Worm (Caenorhabditis elegans) whole organism, L2 larva: Measurements from ENCODE around the gene clc-19.

Experiments used
- ZK546.5 ChIP-seq: sonication (generic microtip); optimal IDR thresholded peaks from 2 replicates; lab custom pipeline; 2017; ENCODE audit warnings: missing biosample characterization, missing genetic modification characterization
- alr-1 ChIP-seq: fragments of 150-350 bp; optimal IDR thresholded peaks from 2 replicates; lab custom pipeline; 2014; ENCODE audit warnings: missing biosample characterization, missing genetic modification characterization
- ama-1 ChIP-seq: fragments of 150-350 bp; optimal IDR thresholded peaks from 2 replicates; lab custom pipeline; 2018; ENCODE audit warnings: inconsistent platforms
- blmp-1 ChIP-seq: sonication (generic microtip); optimal IDR thresholded peaks from 2 replicates; lab custom pipeline; 2017; ENCODE audit warnings: missing genetic modification characterization, mild to moderate bottlenecking, missing compliant biosample characterization, antibody characterized with exemption, moderate library complexity; ENCODE audit not compliant: insufficient read depth
- ceh-82 ChIP-seq: fragments of 150-350 bp; optimal IDR thresholded peaks from 2 replicates; lab custom pipeline; 2014; ENCODE audit warnings: missing biosample characterization, missing genetic modification characterization
- dmd-4 ChIP-seq: sonication (generic microtip); optimal IDR thresholded peaks from 2 replicates; lab custom pipeline; 2017; ENCODE audit warnings: missing biosample characterization, missing genetic modification characterization
- nhr-11 ChIP-seq: fragments of 150-350 bp; optimal IDR thresholded peaks from 2 replicates; lab custom pipeline; 2014; ENCODE audit warnings: missing biosample characterization, missing genetic modification characterization
- nhr-12 ChIP-seq: fragments of 150-350 bp; optimal IDR thresholded peaks from 2 replicates; lab custom pipeline; 2014; ENCODE audit warnings: missing biosample characterization, missing genetic modification characterization
- nhr-237 ChIP-seq: fragments of 150-350 bp; optimal IDR thresholded peaks from 2 replicates; lab custom pipeline; 2014; ENCODE audit warnings: missing biosample characterization, missing genetic modification characterization
- nhr-77 ChIP-seq: fragments of 150-350 bp; optimal IDR thresholded peaks from 2 replicates; lab custom pipeline; 2014; ENCODE audit warnings: missing biosample characterization, missing genetic modification characterization
- skn-1 ChIP-seq: sonication (generic microtip); optimal IDR thresholded peaks from 2 replicates; lab custom pipeline; 2017; ENCODE audit warnings: missing biosample characterization, missing genetic modification characterization
- unc-39 ChIP-seq: fragments of 150-350 bp; optimal IDR thresholded peaks from 2 replicates; lab custom pipeline; 2014; ENCODE audit warnings: missing biosample characterization, missing genetic modification characterization
- unc-62 ChIP-seq: fragments of 150-350 bp; optimal IDR thresholded peaks from 2 replicates; lab custom pipeline; 2014; ENCODE audit warnings: missing biosample characterization, missing genetic modification reagents, missing genetic modification characterization
- zag-1 ChIP-seq: fragments of 150-350 bp; optimal IDR thresholded peaks from 2 replicates; lab custom pipeline; 2014; ENCODE audit warnings: missing biosample characterization, missing genetic modification characterization

DNA sequence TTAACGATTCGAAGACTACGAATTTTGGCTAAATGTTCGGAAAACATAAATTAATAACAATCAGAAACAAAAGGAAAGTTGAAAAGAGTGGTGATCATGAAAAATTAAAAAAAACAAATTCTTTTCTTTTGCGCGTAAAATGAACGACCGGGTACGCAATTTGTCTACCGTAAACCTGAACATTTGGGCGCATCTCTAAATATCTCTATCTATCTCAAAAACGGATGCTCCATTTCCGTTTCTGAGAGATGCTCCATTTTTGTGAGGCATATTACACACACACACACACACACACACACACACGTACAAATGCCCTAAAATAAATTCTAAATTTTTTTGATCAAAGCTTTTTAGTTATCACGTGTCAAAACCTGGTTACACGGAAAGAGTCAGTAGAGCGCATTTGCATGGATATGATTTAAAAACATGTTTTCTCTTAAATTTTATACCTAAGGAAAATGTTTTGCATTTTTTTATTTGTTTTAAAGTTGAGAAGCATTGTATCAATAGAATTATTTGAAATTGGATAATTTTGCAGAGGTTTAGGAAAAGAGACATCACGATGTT lies 15.7 kb upstream of the clc-19 start:
- TF ChIP-seq alr-1 (tag; lab: Kevin White, UChicago) (no peak), nhr-11 (tag; lab: Kevin White, UChicago) (no peak), ZK546.5 (tag; lab: Kevin White, UChicago) (no peak), nhr-237 (no peak), nhr-12 (tag; lab: Kevin White, UChicago) (no peak), skn-1 (no peak), blmp-1 (no peak), ama-1 (lab: Kevin White, UChicago) (no peak), ceh-82 (tag; lab: Kevin White, UChicago) (no peak), nhr-77 (tag; lab: Kevin White, UChicago) (no peak), dmd-4 (tag; lab: Kevin White, UChicago) (no peak), unc-62 (GFP tag; lab: Kevin White, UChicago) (no peak), zag-1 (tag; lab: Kevin White, UChicago) (no peak), unc-39 (no peak)
